Fruit fly (Drosophila melanogaster) whole organism, embryonic: ENCODE data around the gene CG14212.
A peak's percentile ranks its signal among the peaks of the same experiment; 100 is the strongest.

Experiments used
- C15 ChIP-seq: fragments of 200-800 bp; sonication (Bioruptor generic); IDR thresholded peaks from 3 replicates; pipeline ENCODE4 v1.3.6; 2022; ENCODE audit warnings: missing biosample characterization, missing genetic modification characterization
- CG10366 ChIP-seq: fragments of 200-800 bp; sonication (Bioruptor generic); IDR thresholded peaks from 2 replicates; pipeline ENCODE4 v1.3.6; 2022; ENCODE audit warnings: missing biosample characterization, missing genetic modification characterization
- CG12236 ChIP-seq: fragments of 200-800 bp; sonication (Bioruptor generic); optimal IDR thresholded peaks from 2 replicates; lab custom pipeline; 2016; ENCODE audit warnings: missing biosample characterization, missing genetic modification characterization
- CG13287 ChIP-seq: fragments of 200-800 bp; sonication (Bioruptor generic); IDR thresholded peaks from 2 replicates; pipeline ENCODE4 v1.3.6; 2022; ENCODE audit warnings: missing biosample characterization, missing genetic modification characterization; ENCODE audit not compliant: partially characterized antibody
- CG13624 ChIP-seq: fragments of 200-800 bp; sonication (Bioruptor generic); optimal IDR thresholded peaks from 2 replicates; lab custom pipeline; 2016; ENCODE audit warnings: missing biosample characterization, missing genetic modification characterization
- CG1529 ChIP-seq: fragments of 200-800 bp; sonication (Bioruptor generic); optimal IDR thresholded peaks from 3 replicates; lab custom pipeline; 2018; ENCODE audit warnings: missing biosample characterization, missing genetic modification characterization
- CG15601 ChIP-seq: fragments of 200-800 bp; sonication (Bioruptor generic); optimal IDR thresholded peaks from 3 replicates; lab custom pipeline; 2019; ENCODE audit warnings: missing biosample characterization, mild to moderate bottlenecking, missing genetic modification characterization, moderate library complexity
- CG3065 ChIP-seq: fragments of 200-800 bp; sonication (Bioruptor generic); optimal IDR thresholded peaks from 2 replicates; lab custom pipeline; 2016; ENCODE audit warnings: missing biosample characterization, missing genetic modification characterization
- CG34224 ChIP-seq: fragments of 200-800 bp; sonication (Bioruptor generic); IDR thresholded peaks from 3 replicates; pipeline ENCODE4 v1.3.6; 2022; ENCODE audit warnings: missing biosample characterization, missing genetic modification characterization; ENCODE audit not compliant: partially characterized antibody
- CG6175 ChIP-seq: fragments of 200-800 bp; sonication (Bioruptor generic); IDR thresholded peaks from 3 replicates; pipeline ENCODE4 v1.3.6; 2022; ENCODE audit warnings: missing biosample characterization, missing genetic modification characterization
- CG6765 ChIP-seq: fragments of 200-800 bp; sonication (Bioruptor generic); optimal IDR thresholded peaks from 3 replicates; lab custom pipeline; 2017; ENCODE audit warnings: missing biosample characterization, mild to moderate bottlenecking, missing genetic modification characterization
- CG6791 ChIP-seq: fragments of 200-800 bp; sonication (Bioruptor generic); IDR thresholded peaks from 3 replicates; pipeline ENCODE4 v1.3.6; 2022; ENCODE audit warnings: missing biosample characterization, missing genetic modification characterization; ENCODE audit not compliant: partially characterized antibody
- CG8765 ChIP-seq: fragments of 200-800 bp; sonication (Bioruptor generic); IDR thresholded peaks from 2 replicates; pipeline ENCODE4 v1.3.6; 2022; ENCODE audit warnings: missing biosample characterization, missing genetic modification characterization
- Dad ChIP-seq: fragments of 200-800 bp; sonication (Bioruptor generic); optimal IDR thresholded peaks from 3 replicates; lab custom pipeline; 2016; ENCODE audit warnings: missing biosample characterization, missing genetic modification characterization
- Dbx ChIP-seq: fragments of 200-800 bp; sonication (Bioruptor generic); IDR thresholded peaks from 3 replicates; pipeline ENCODE4 v1.3.6; 2022; ENCODE audit warnings: missing biosample characterization, missing genetic modification characterization
- Deaf1 ChIP-seq: fragments of 200-800 bp; optimal IDR thresholded peaks from 3 replicates; lab custom pipeline; 2019; ENCODE audit warnings: missing biosample characterization, mild to moderate bottlenecking, missing genetic modification characterization, moderate library complexity
- Dll ChIP-seq: fragments of 200-800 bp; sonication (Bioruptor generic); IDR thresholded peaks from 4 replicates; pipeline ENCODE4 v1.3.6; 2022; ENCODE audit warnings: missing biosample characterization, missing genetic modification characterization; ENCODE audit not compliant: partially characterized antibody
- E2f2 ChIP-seq: fragments of 200-800 bp; sonication (Bioruptor generic); IDR thresholded peaks from 2 replicates; pipeline ENCODE4 v1.3.6; 2022; ENCODE audit warnings: missing biosample characterization, missing genetic modification characterization
- Fer2 ChIP-seq: fragments of 200-800 bp; sonication (Bioruptor generic); optimal IDR thresholded peaks from 2 replicates; lab custom pipeline; 2018; ENCODE audit warnings: missing biosample characterization, mild to moderate bottlenecking, missing genetic modification characterization, moderate library complexity
- HHEX ChIP-seq: fragments of 200-800 bp; sonication (Bioruptor generic); optimal IDR thresholded peaks from 3 replicates; lab custom pipeline; 2017; ENCODE audit warnings: missing biosample characterization, mild to moderate bottlenecking, missing genetic modification characterization, missing genetic modification reagents
- HLH4C ChIP-seq: fragments of 200-800 bp; sonication (Bioruptor generic); IDR thresholded peaks from 3 replicates; pipeline ENCODE4 v1.3.6; 2022; ENCODE audit warnings: missing biosample characterization, missing genetic modification characterization; ENCODE audit not compliant: partially characterized antibody
- HLHmδ ChIP-seq: fragments of 200-800 bp; sonication (Bioruptor generic); optimal IDR thresholded peaks from 2 replicates; lab custom pipeline; 2018; ENCODE audit warnings: missing biosample characterization, mild to moderate bottlenecking, missing genetic modification characterization, moderate library complexity
- Hand ChIP-seq: fragments of 200-800 bp; sonication (Bioruptor generic); optimal IDR thresholded peaks from 2 replicates; lab custom pipeline; 2017; ENCODE audit warnings: mild to moderate bottlenecking, missing biosample characterization, missing genetic modification reagents, missing genetic modification characterization
- Jarid2 ChIP-seq: fragments of 200-800 bp; sonication (Bioruptor generic); optimal IDR thresholded peaks from 3 replicates; lab custom pipeline; 2017; ENCODE audit warnings: mild to moderate bottlenecking, missing biosample characterization, missing genetic modification reagents, missing genetic modification characterization
- Kr ChIP-seq: fragments of 200-800 bp; sonication (Bioruptor generic); optimal IDR thresholded peaks from 2 replicates; lab custom pipeline; 2017; ENCODE audit warnings: missing biosample characterization, mild to moderate bottlenecking, missing genetic modification characterization
- Max ChIP-seq: fragments of 200-800 bp; sonication (Bioruptor generic); optimal IDR thresholded peaks from 2 replicates; lab custom pipeline; 2016; ENCODE audit warnings: missing biosample characterization, mild to moderate bottlenecking, missing genetic modification characterization
- Med ChIP-seq: fragments of 200-800 bp; sonication (Bioruptor generic); peaks from one replicate; lab custom pipeline; 2016; ENCODE audit warnings: missing biosample characterization, missing genetic modification characterization, mild to moderate bottlenecking, inconsistent platforms, moderate library complexity
- Myb ChIP-seq: fragments of 200-800 bp; sonication (Bioruptor generic); optimal IDR thresholded peaks from 2 replicates; lab custom pipeline; 2016; ENCODE audit warnings: missing biosample characterization, missing genetic modification characterization
- NC2α ChIP-seq: fragments of 200-800 bp; sonication (Bioruptor generic); optimal IDR thresholded peaks from 2 replicates; lab custom pipeline; 2016; ENCODE audit warnings: missing biosample characterization, missing genetic modification characterization
- NC2β ChIP-seq: fragments of 200-800 bp; sonication (Bioruptor generic); optimal IDR thresholded peaks from 2 replicates; lab custom pipeline; 2016; ENCODE audit warnings: missing biosample characterization, missing genetic modification characterization
- NFAT ChIP-seq: fragments of 200-800 bp; sonication (Bioruptor generic); IDR thresholded peaks from 2 replicates; pipeline ENCODE4 v1.3.6; 2022; ENCODE audit warnings: missing biosample characterization, missing genetic modification characterization
- Oaz ChIP-seq: fragments of 200-800 bp; sonication (Bioruptor generic); IDR thresholded peaks from 2 replicates; pipeline ENCODE4 v1.3.6; 2022; ENCODE audit warnings: missing biosample characterization, missing genetic modification characterization
- Stat92E ChIP-seq, 3 experiments: fragments of >200 bp in 2 of 3; fragments of 200-800 bp in 1 of 3; sonication (Bioruptor generic) in 1 of 3; optimal IDR thresholded peaks; 2 replicates each; lab custom pipeline; 2017 to 2019; ENCODE audit warnings: missing biosample characterization in 3 of 3, missing genetic modification characterization in 3 of 3, mild to moderate bottlenecking in 1 of 3, moderate library complexity in 1 of 3
- bab2 ChIP-seq: fragments of 200-800 bp; sonication (Bioruptor generic); optimal IDR thresholded peaks from 2 replicates; lab custom pipeline; 2016; ENCODE audit warnings: missing biosample characterization, missing genetic modification characterization
- cas ChIP-seq: fragments of 200-800 bp; sonication (Bioruptor generic); IDR thresholded peaks from 2 replicates; pipeline ENCODE4 v1.3.6; 2022; ENCODE audit warnings: missing biosample characterization, missing genetic modification characterization
- chinmo ChIP-seq: fragments of 200-800 bp; sonication (Bioruptor generic); IDR thresholded peaks from 4 replicates; pipeline ENCODE4 v1.3.6; 2022; ENCODE audit warnings: missing biosample characterization, missing genetic modification characterization; ENCODE audit not compliant: partially characterized antibody
- esg ChIP-seq: fragments of 200-800 bp; sonication (Bioruptor generic); conservative IDR thresholded peaks from 2 replicates; pipeline ENCODE4 v1.3.6; 2022; ENCODE audit warnings: missing biosample characterization, missing genetic modification characterization
- fu2 ChIP-seq: fragments of 200-800 bp; sonication (Bioruptor generic); optimal IDR thresholded peaks from 2 replicates; lab custom pipeline; 2016; ENCODE audit warnings: missing biosample characterization, missing genetic modification characterization
- gem ChIP-seq: fragments of 200-800 bp; sonication (Bioruptor generic); optimal IDR thresholded peaks from 2 replicates; lab custom pipeline; 2019; ENCODE audit warnings: missing biosample characterization, mild to moderate bottlenecking, missing genetic modification characterization, moderate library complexity
- gfzf ChIP-seq: fragments of 200-800 bp; sonication (Bioruptor generic); optimal IDR thresholded peaks from 2 replicates; lab custom pipeline; 2016; ENCODE audit warnings: missing biosample characterization, mild to moderate bottlenecking, missing genetic modification characterization, moderate library complexity
- ham ChIP-seq: fragments of 200-800 bp; sonication (Bioruptor generic); IDR thresholded peaks from 2 replicates; pipeline ENCODE4 v1.3.6; 2022; ENCODE audit warnings: missing biosample characterization, missing genetic modification characterization
- ind ChIP-seq: fragments of 200-800 bp; sonication (Bioruptor generic); optimal IDR thresholded peaks from 3 replicates; lab custom pipeline; 2016; ENCODE audit warnings: missing biosample characterization, missing genetic modification characterization
- jumu ChIP-seq: fragments of 200-800 bp; sonication (Bioruptor generic); optimal IDR thresholded peaks from 3 replicates; lab custom pipeline; 2016; ENCODE audit warnings: missing biosample characterization, missing genetic modification characterization
- lbe ChIP-seq: fragments of 200-800 bp; sonication (Bioruptor generic); optimal IDR thresholded peaks from 2 replicates; lab custom pipeline; 2016; ENCODE audit warnings: missing biosample characterization, mild to moderate bottlenecking, missing genetic modification characterization
- onecut ChIP-seq: fragments of 200-800 bp; sonication (Bioruptor generic); IDR thresholded peaks from 2 replicates; pipeline ENCODE4 v1.3.6; 2022; ENCODE audit warnings: missing biosample characterization, missing genetic modification characterization
- sisA ChIP-seq: fragments of 200-800 bp; sonication (Bioruptor generic); IDR thresholded peaks from 2 replicates; pipeline ENCODE4 v1.3.6; 2022; ENCODE audit warnings: missing biosample characterization, missing genetic modification characterization
- sob ChIP-seq: fragments of 200-800 bp; sonication (Bioruptor generic); IDR thresholded peaks from 2 replicates; pipeline ENCODE4 v1.3.6; 2022; ENCODE audit warnings: missing biosample characterization, missing genetic modification characterization
- wor ChIP-seq: fragments of 200-800 bp; sonication (Bioruptor generic); IDR thresholded peaks from 2 replicates; pipeline ENCODE4 v1.3.6; 2022; ENCODE audit warnings: missing biosample characterization, missing genetic modification characterization
- z ChIP-seq: fragments of 200-800 bp; sonication (Bioruptor generic); IDR thresholded peaks from 3 replicates; pipeline ENCODE4 v1.3.6; 2022; ENCODE audit warnings: missing biosample characterization, missing genetic modification characterization

Gene CG14212

dm6 chrX:19662583-19663195 lies 37.2 kb downstream of the CG14212 start:
- no peak for TF ChIP-seq Myb (GFP tag; lab: Kevin White, UChicago)
- TF ChIP-seq HLHmδ (GFP tag; lab: Kevin White, UChicago), result peak; percentile 85
- TF ChIP-seq CG10366 (GFP tag; lab: Robert Waterston, UW), result 0 out of 2 replicates have a peak, but pooled peaks have one; percentile 11
- peak; percentile 74 for TF ChIP-seq Deaf1 (tag; lab: Kevin White, UChicago)
- TF ChIP-seq NC2α (GFP tag; lab: Kevin White, UChicago), result no peak
- TF ChIP-seq Jarid2, result peak; percentile 82
- TF ChIP-seq bab2 (GFP tag; lab: Kevin White, UChicago), result no peak
- peak; percentile 27; the same call in 1 of the 2 replicates for TF ChIP-seq E2f2
- TF ChIP-seq CG34224, result 0 out of 3 replicates have a peak, but pooled peaks have one; percentile 31
- no peak for TF ChIP-seq C15
- no peak for TF ChIP-seq ind (GFP tag; lab: Kevin White, UChicago)
- TF ChIP-seq sob (GFP tag; lab: Robert Waterston, UW), result 0 out of 2 replicates have a peak, but pooled peaks have one; percentile 33
- TF ChIP-seq CG8765 (GFP tag; lab: Robert Waterston, UW), result no peak
- TF ChIP-seq chinmo, result 0 out of 4 replicates have a peak, but pooled peaks have one; percentile 52
- no peak for TF ChIP-seq ham (GFP tag; lab: Robert Waterston, UW)
- no peak for TF ChIP-seq gem (tag; lab: Kevin White, UChicago)
- peak; percentile 35; the same call in 1 of the 2 replicates for TF ChIP-seq NFAT
- TF ChIP-seq CG12236 (GFP tag; lab: Kevin White, UChicago), result no peak
- 0 out of 2 replicates have a peak, but pooled peaks have one; percentile 9 for TF ChIP-seq onecut
- TF ChIP-seq cas (GFP tag; lab: Robert Waterston, UW), result 0 out of 2 replicates have a peak, but pooled peaks have one; percentile 32
- TF ChIP-seq NC2β (GFP tag; lab: Kevin White, UChicago), result no peak
- TF ChIP-seq CG6791 (GFP tag; lab: Robert Waterston, UW), result peak; percentile 47; the same call in 1 of the 3 replicates
- TF ChIP-seq CG13624 (GFP tag; lab: Kevin White, UChicago), result peak; percentile 18
- 0 out of 4 replicates have a peak, but pooled peaks have one; percentile 18 for TF ChIP-seq Dll (GFP tag; lab: Robert Waterston, UW)
- TF ChIP-seq HHEX (GFP tag; lab: Kevin White, UChicago), result no peak
- no peak for TF ChIP-seq gfzf (GFP tag; lab: Kevin White, UChicago)
- no peak for TF ChIP-seq lbe (GFP tag; lab: Kevin White, UChicago)
- peak; percentile 35; the same call in 1 of the 2 replicates for TF ChIP-seq CG13287
- no peak for TF ChIP-seq Dad (GFP tag; lab: Kevin White, UChicago)
- TF ChIP-seq esg, result no peak
- no peak for TF ChIP-seq HLH4C (GFP tag; lab: Robert Waterston, UW)
- TF ChIP-seq Oaz, result no peak
- TF ChIP-seq Hand (GFP tag; lab: Kevin White, UChicago), result no peak
- TF ChIP-seq CG3065 (GFP tag; lab: Kevin White, UChicago), result no peak
- TF ChIP-seq z (GFP tag; lab: Robert Waterston, UW), result peak; percentile 51; the same call in 1 of the 3 replicates
- peak; percentile 6 for TF ChIP-seq jumu (GFP tag; lab: Kevin White, UChicago)
- peak; percentile 43 for TF ChIP-seq Med
- TF ChIP-seq CG15601 (tag; lab: Kevin White, UChicago), result no peak
- TF ChIP-seq CG6765 (GFP tag; lab: Kevin White, UChicago), result no peak
- TF ChIP-seq sisA (GFP tag; lab: Robert Waterston, UW), result no peak
- no peak for TF ChIP-seq Kr
- no peak for TF ChIP-seq wor
- no peak for TF ChIP-seq Fer2 (tag; lab: Kevin White, UChicago)
- TF ChIP-seq Stat92E (GFP tag; optimal IDR thresholded peaks at IDR 0.05; lab: Kevin White, UChicago), result no peak
- 0 out of 3 replicates have a peak, but pooled peaks have one; percentile 29 for TF ChIP-seq Dbx (GFP tag; lab: Robert Waterston, UW)
- TF ChIP-seq fu2 (GFP tag; lab: Kevin White, UChicago), result no peak
- no peak for TF ChIP-seq CG1529
- TF ChIP-seq Max (GFP tag; lab: Kevin White, UChicago), result no peak
- peak; percentile 48; the same call in 1 of the 3 replicates for TF ChIP-seq CG6175 (GFP tag; lab: Robert Waterston, UW)
